Fruit fly (Drosophila melanogaster) ovary, adult (tissue): ENCODE results near the gene Rok.

Experiments used
- CG17801 ChIP-seq: fragments of 200-800 bp; optimal IDR thresholded peaks from 2 replicates; lab custom pipeline; 2019; ENCODE audit warnings: missing biosample characterization, mild to moderate bottlenecking, missing genetic modification characterization, moderate library complexity; ENCODE audit not compliant: partially characterized antibody

Rok gene

dm6 chrX:16587668-16588046 is 49.6 kb downstream of the Rok start, which contains the start of gene CG13014:
Gene CG13014 (plus strand): TSS chrX:16587873.
- TF ChIP-seq CG17801 (GFP tag; lab: Kevin White, UChicago), result no peak

DNA sequence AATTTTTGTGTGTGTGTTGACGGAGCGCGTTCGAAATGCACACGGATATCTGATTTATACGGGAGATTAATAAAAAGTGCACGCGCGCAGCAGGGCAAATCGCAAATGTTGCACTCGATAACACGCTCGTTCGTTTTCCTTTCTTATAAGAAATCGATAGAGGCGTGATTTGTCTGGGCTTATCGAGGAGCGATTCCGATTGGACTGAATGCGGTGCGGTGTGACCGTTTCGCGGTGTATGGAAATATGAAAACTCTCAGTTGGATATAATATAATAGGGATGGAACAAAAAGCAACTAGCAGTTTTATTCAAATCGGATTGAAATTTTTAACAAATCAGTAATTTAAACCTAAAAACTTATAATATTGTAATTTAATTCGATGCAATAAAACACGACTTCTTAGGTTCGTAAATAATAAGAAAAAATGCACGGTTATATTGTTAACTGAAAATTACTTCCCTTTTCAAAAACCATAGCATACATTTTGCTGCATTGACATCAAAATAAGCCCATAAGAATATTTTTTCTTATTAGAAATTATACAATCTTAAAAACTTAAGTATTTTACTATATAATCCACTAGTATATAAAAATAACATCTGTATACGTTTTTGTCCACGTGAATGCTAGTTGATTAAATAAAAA is 50.1 kb downstream of the Rok start, which contains the start of gene CanA-14F:
CanA-14F (minus strand) TSS at position 152 of the 647 bp plus-strand sequence.
- TF ChIP-seq CG17801 (GFP tag; lab: Kevin White, UChicago), result no peak

- no peak for TF ChIP-seq CG17801 (GFP tag; lab: Kevin White, UChicago)
Observed at dm6 chrX:16586178-16586890, 50.9 kb downstream of the Rok start.

- TF ChIP-seq CG17801 (GFP tag; lab: Kevin White, UChicago), result no peak
Observed at dm6 chrX:16585569-16585968, 51.6 kb downstream of the Rok start.

DNA sequence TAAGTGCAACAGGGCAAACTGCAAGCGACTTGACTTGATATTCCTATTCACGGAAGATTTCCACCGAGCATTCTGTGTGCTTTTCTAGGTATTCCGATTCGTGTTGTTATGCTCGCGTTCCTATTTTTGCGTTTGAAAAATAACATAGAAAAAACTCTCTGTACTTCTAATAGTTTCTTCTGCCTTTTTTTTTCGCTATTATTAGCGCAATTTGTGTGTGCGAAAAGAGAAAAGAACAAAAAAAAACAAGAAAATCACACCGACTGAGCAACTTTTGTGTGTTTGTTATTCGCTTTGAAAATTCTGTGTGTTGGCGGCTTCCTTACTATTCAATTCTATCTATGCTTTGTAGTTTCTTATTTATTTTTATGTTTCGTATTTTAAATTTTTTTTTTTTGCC is 53.5 kb downstream of the Rok start:
- no peak for TF ChIP-seq CG17801 (GFP tag; lab: Kevin White, UChicago)

- TF ChIP-seq CG17801 (GFP tag; lab: Kevin White, UChicago), result no peak
Observed at dm6 chrX:16582145-16582544, 55.1 kb downstream of the Rok start.

DNA sequence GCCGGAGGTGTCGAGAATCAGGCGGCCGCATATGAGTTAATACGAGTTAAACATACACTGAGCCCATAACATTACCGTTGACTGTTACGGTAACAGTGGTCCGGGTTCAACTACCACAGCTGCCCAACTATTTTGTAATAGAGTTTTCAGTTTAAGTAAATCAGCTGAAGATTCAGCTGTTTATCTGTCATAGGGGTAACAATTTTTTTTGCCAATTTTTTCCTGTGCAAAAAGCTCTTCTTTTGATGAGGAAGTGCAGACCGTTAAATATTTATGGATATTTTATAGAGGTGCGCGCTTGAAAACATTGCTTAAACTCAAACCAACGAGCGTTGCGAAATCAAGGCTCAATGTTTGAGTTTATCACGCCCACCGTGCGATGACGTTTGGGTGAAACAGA is 55.5 kb downstream of the Rok start:
- no peak for TF ChIP-seq CG17801 (GFP tag; lab: Kevin White, UChicago)

- TF ChIP-seq CG17801 (GFP tag; lab: Kevin White, UChicago), result no peak
Observed at dm6 chrX:16579978-16580377, 57.2 kb downstream of the Rok start.

- TF ChIP-seq CG17801 (GFP tag; lab: Kevin White, UChicago), result no peak
Observed at dm6 chrX:16575097-16575496, 62.1 kb downstream of the Rok start.

- TF ChIP-seq CG17801 (GFP tag; lab: Kevin White, UChicago), result no peak
Observed at dm6 chrX:16574114-16574513, 63.1 kb downstream of the Rok start.
